Fruit fly (Drosophila melanogaster) whole organism, wandering third instar larva: ENCODE results near the gene CG12589.
A peak's percentile ranks its signal among the peaks of the same experiment; 100 is the strongest.

ENCODE experiments used
- Abd-B ChIP-seq: fragments of >200 bp; optimal IDR thresholded peaks from 2 replicates; lab custom pipeline; 2017; ENCODE audit warnings: missing biosample characterization, missing genetic modification characterization
- CG32264 ChIP-seq: fragments of 200-800 bp; sonication (Bioruptor generic); optimal IDR thresholded peaks from 2 replicates; lab custom pipeline; 2016; ENCODE audit warnings: missing biosample characterization, missing genetic modification characterization
- CG9705 ChIP-seq: fragments of 200-800 bp; sonication (Bioruptor generic); optimal IDR thresholded peaks from 2 replicates; lab custom pipeline; 2018; ENCODE audit warnings: missing biosample characterization, mild to moderate bottlenecking, missing genetic modification characterization
- CrebA ChIP-seq: fragments of 200-800 bp; sonication (Bioruptor generic); optimal IDR thresholded peaks from 2 replicates; lab custom pipeline; 2016; ENCODE audit warnings: missing biosample characterization, mild to moderate bottlenecking, missing genetic modification characterization, borderline replicate concordance
- Dfd ChIP-seq: fragments of >200 bp; optimal IDR thresholded peaks from 2 replicates; lab custom pipeline; 2017; ENCODE audit warnings: missing biosample characterization, missing genetic modification characterization
- Dif ChIP-seq: fragments of 200-275, 200-300 bp; sonication (Bioruptor generic); optimal IDR thresholded peaks from 2 replicates; lab custom pipeline; 2018; ENCODE audit warnings: missing biosample characterization, missing genetic modification characterization; ENCODE audit not compliant: partially characterized antibody
- GATAd ChIP-seq: sonication (Bioruptor generic); optimal IDR thresholded peaks from 2 replicates; lab custom pipeline; 2016; ENCODE audit warnings: missing biosample characterization, missing genetic modification characterization
- HLH106 ChIP-seq: fragments of 200-800 bp; optimal IDR thresholded peaks from 3 replicates; lab custom pipeline; 2019; ENCODE audit warnings: missing biosample characterization, mild to moderate bottlenecking, missing genetic modification characterization, moderate library complexity
- Hnf4 ChIP-seq: fragments of 200-800 bp; sonication (Bioruptor generic); optimal IDR thresholded peaks from 2 replicates; lab custom pipeline; 2016; ENCODE audit warnings: missing biosample characterization, mild to moderate bottlenecking, missing genetic modification characterization
- Hr78 ChIP-seq: fragments of >200 bp; optimal IDR thresholded peaks from 2 replicates; lab custom pipeline; 2017; ENCODE audit warnings: missing biosample characterization, missing genetic modification characterization
- Hr83 ChIP-seq: fragments of 200-300 bp; sonication (Bioruptor generic); optimal IDR thresholded peaks from 2 replicates; lab custom pipeline; 2016; ENCODE audit warnings: missing biosample characterization, mild to moderate bottlenecking, missing genetic modification characterization, moderate library complexity; ENCODE audit not compliant: poor library complexity, severe bottlenecking
- Jra ChIP-seq: sonication (Bioruptor generic); optimal IDR thresholded peaks from 2 replicates; lab custom pipeline; 2016; ENCODE audit warnings: missing biosample characterization, missing genetic modification characterization
- Mio ChIP-seq: sonication (Bioruptor generic); optimal IDR thresholded peaks from 2 replicates; lab custom pipeline; 2016; ENCODE audit warnings: missing biosample characterization, missing genetic modification characterization
- Myc ChIP-seq: fragments of >200 bp; optimal IDR thresholded peaks from 2 replicates; lab custom pipeline; 2017
- OdsH ChIP-seq: fragments of 200-800 bp; sonication (Bioruptor generic); optimal IDR thresholded peaks from 2 replicates; lab custom pipeline; 2016; ENCODE audit warnings: missing biosample characterization, mild to moderate bottlenecking, missing genetic modification characterization
- Rel ChIP-seq, 2 experiments: fragments of 200-800 bp; sonication (Bioruptor generic) in 1 of 2; optimal IDR thresholded peaks; 2 replicates in 1 of 2; 3 replicates in 1 of 2; lab custom pipeline; 2016 to 2019; ENCODE audit warnings: mild to moderate bottlenecking in 2 of 2, missing biosample characterization in 2 of 2, missing genetic modification characterization in 2 of 2, moderate library complexity in 1 of 2
- Sp1 ChIP-seq: fragments of 200-800 bp; sonication (Bioruptor generic); optimal IDR thresholded peaks from 3 replicates; lab custom pipeline; 2019; ENCODE audit warnings: missing biosample characterization, mild to moderate bottlenecking, missing genetic modification characterization, moderate library complexity
- Vsx2 ChIP-seq: fragments of 200-300, 225-300 bp; sonication (Bioruptor generic); optimal IDR thresholded peaks from 2 replicates; lab custom pipeline; 2018; ENCODE audit warnings: missing biosample characterization, missing genetic modification characterization; ENCODE audit not compliant: partially characterized antibody
- br ChIP-seq: fragments of 200-800 bp; sonication (Bioruptor generic); optimal IDR thresholded peaks from 2 replicates; lab custom pipeline; 2016; ENCODE audit warnings: missing biosample characterization, missing genetic modification characterization
- brk ChIP-seq: fragments of 200-800 bp; sonication (Bioruptor generic); optimal IDR thresholded peaks from 2 replicates; lab custom pipeline; 2016; ENCODE audit warnings: missing biosample characterization, mild to moderate bottlenecking, missing genetic modification characterization
- dl ChIP-seq, 2 experiments: fragments of 175-275, 200-275 bp in 1 of 2; fragments of 200-275 bp in 1 of 2; sonication (Bioruptor generic); optimal IDR thresholded peaks; lab custom pipeline; 2018; ENCODE audit warnings: mild to moderate bottlenecking in 2 of 2, missing biosample characterization in 2 of 2, missing genetic modification characterization in 2 of 2, moderate library complexity in 2 of 2; ENCODE audit not compliant: partially characterized antibody in 2 of 2, insufficient read depth in 1 of 2
- dmrt93B ChIP-seq: fragments of 200-800 bp; sonication (Bioruptor generic); optimal IDR thresholded peaks from 2 replicates; lab custom pipeline; 2018; ENCODE audit warnings: missing biosample characterization, mild to moderate bottlenecking, missing genetic modification characterization
- ey ChIP-seq: fragments of 200-800 bp; sonication (Bioruptor generic); optimal IDR thresholded peaks from 2 replicates; lab custom pipeline; 2016; ENCODE audit warnings: missing biosample characterization, missing genetic modification characterization
- foxo ChIP-seq, 2 experiments: fragments of 200-800 bp; sonication (Bioruptor generic); optimal IDR thresholded peaks; 2 replicates in 1 of 2; 3 replicates in 1 of 2; lab custom pipeline; 2016 to 2017; ENCODE audit warnings: missing biosample characterization in 2 of 2, missing genetic modification characterization in 2 of 2
- fru ChIP-seq: fragments of 200-800 bp; sonication (Bioruptor generic); optimal IDR thresholded peaks from 3 replicates; lab custom pipeline; 2016; ENCODE audit warnings: missing biosample characterization, mild to moderate bottlenecking, missing genetic modification characterization
- h ChIP-seq: fragments of 200-800 bp; sonication (Bioruptor generic); optimal IDR thresholded peaks from 3 replicates; lab custom pipeline; 2016; ENCODE audit warnings: missing biosample characterization, mild to moderate bottlenecking, missing genetic modification characterization
- jim ChIP-seq: fragments of 175-275, 200-325 bp; sonication (Bioruptor generic); optimal IDR thresholded peaks from 2 replicates; lab custom pipeline; 2016; ENCODE audit warnings: missing biosample characterization, mild to moderate bottlenecking, missing genetic modification characterization
- lola ChIP-seq: fragments of >200 bp; optimal IDR thresholded peaks from 2 replicates; lab custom pipeline; 2017; ENCODE audit warnings: missing biosample characterization, missing genetic modification characterization
- pan ChIP-seq: fragments of >200 bp; optimal IDR thresholded peaks from 2 replicates; lab custom pipeline; 2017
- psq ChIP-seq: fragments of 200-800 bp; sonication (Bioruptor generic); optimal IDR thresholded peaks from 3 replicates; lab custom pipeline; 2017; ENCODE audit warnings: missing biosample characterization, mild to moderate bottlenecking, missing genetic modification characterization, moderate library complexity
- rgr ChIP-seq: fragments of 200-800 bp; sonication (Bioruptor generic); optimal IDR thresholded peaks from 3 replicates; lab custom pipeline; 2016; ENCODE audit warnings: missing biosample characterization, mild to moderate bottlenecking, missing genetic modification characterization
- sage ChIP-seq: fragments of 200-800 bp; sonication (Bioruptor generic); optimal IDR thresholded peaks from 2 replicates; lab custom pipeline; 2016; ENCODE audit warnings: missing biosample characterization, mild to moderate bottlenecking, missing genetic modification characterization
- sv ChIP-seq: fragments of 200-800 bp; sonication (Bioruptor generic); optimal IDR thresholded peaks from 3 replicates; lab custom pipeline; 2016; ENCODE audit warnings: missing biosample characterization, missing genetic modification characterization
- tai ChIP-seq: sonication (Bioruptor generic); optimal IDR thresholded peaks from 2 replicates; lab custom pipeline; 2016; ENCODE audit warnings: missing biosample characterization, missing genetic modification characterization
- usp ChIP-seq: fragments of >200 bp; optimal IDR thresholded peaks from 2 replicates; lab custom pipeline; 2017; ENCODE audit warnings: missing biosample characterization, missing genetic modification characterization
- woc ChIP-seq: sonication (Bioruptor generic); optimal IDR thresholded peaks from 2 replicates; lab custom pipeline; 2016; ENCODE audit warnings: missing biosample characterization, mild to moderate bottlenecking, missing genetic modification characterization

The CG12589 gene

dm6 chr3R:5125832-5126231, 13.0 kb downstream of the CG12589 start:
- no peak for TF ChIP-seq dmrt93B
- TF ChIP-seq foxo (GFP tag; optimal IDR thresholded peaks at IDR 0.05; lab: Kevin White, UChicago): no peak
- TF ChIP-seq HLH106 (tag; lab: Kevin White, UChicago): no peak
- no peak for TF ChIP-seq Dfd (GFP tag; lab: Kevin White, UChicago)
- TF ChIP-seq usp (GFP tag; lab: Kevin White, UChicago): no peak
- TF ChIP-seq Jra (GFP tag; lab: Kevin White, UChicago): no peak
- TF ChIP-seq br (GFP tag; lab: Kevin White, UChicago): no peak
- no peak for TF ChIP-seq Mio
- TF ChIP-seq Vsx2 (GFP tag; lab: Kevin White, UChicago): no peak
- no peak for TF ChIP-seq Rel (GFP tag; optimal IDR thresholded peaks at IDR 0.05; lab: Kevin White, UChicago)
- TF ChIP-seq Rel (tag; optimal IDR thresholded peaks at IDR 0.05; lab: Kevin White, UChicago): no peak
- no peak for TF ChIP-seq GATAd
- no peak for TF ChIP-seq CG32264
- no peak for TF ChIP-seq Dif
- no peak for TF ChIP-seq sage (GFP tag; lab: Kevin White, UChicago)
- no peak for TF ChIP-seq tai
- no peak for TF ChIP-seq Hr78
- TF ChIP-seq Myc (lab: Kevin White, UChicago): no peak
- TF ChIP-seq CG9705 (GFP tag; lab: Kevin White, UChicago): no peak
- TF ChIP-seq ey (GFP tag; lab: Kevin White, UChicago): no peak
- TF ChIP-seq Abd-B (GFP tag; lab: Kevin White, UChicago): no peak

dm6 chr3R:5124928-5125327, 13.9 kb downstream of the CG12589 start:
- no peak for TF ChIP-seq CG32264
- TF ChIP-seq Dif: no peak
- TF ChIP-seq brk: no peak
- TF ChIP-seq tai: no peak
- no peak for TF ChIP-seq HLH106 (tag; lab: Kevin White, UChicago)
- TF ChIP-seq Sp1 (GFP tag; lab: Kevin White, UChicago): no peak
- no peak for TF ChIP-seq ey (GFP tag; lab: Kevin White, UChicago)
- TF ChIP-seq Mio: no peak
- no peak for TF ChIP-seq fru (GFP tag; lab: Kevin White, UChicago)
- no peak for TF ChIP-seq Hr83
- TF ChIP-seq Jra (GFP tag; lab: Kevin White, UChicago): no peak
- no peak for TF ChIP-seq foxo (GFP tag; optimal IDR thresholded peaks at IDR 0.05; lab: Kevin White, UChicago)
- no peak for TF ChIP-seq Hr78
- TF ChIP-seq sv (GFP tag; lab: Kevin White, UChicago): no peak
- TF ChIP-seq Myc (lab: Kevin White, UChicago): no peak
- TF ChIP-seq woc (GFP tag; lab: Kevin White, UChicago): no peak

- TF ChIP-seq Abd-B (GFP tag; lab: Kevin White, UChicago) (no peak), Vsx2 (GFP tag; lab: Kevin White, UChicago) (peak; percentile 74)
These were observed 16.3 kb downstream of the CG12589 start for dm6 chr3R:5122266-5123096.

dm6 chr3R:5120461-5121214, 18.2 kb downstream of the CG12589 start:
- peak; percentile 4 for TF ChIP-seq rgr (GFP tag; lab: Kevin White, UChicago)
- TF ChIP-seq pan (lab: Kevin White, UChicago): no peak
- TF ChIP-seq CrebA (GFP tag; lab: Kevin White, UChicago): no peak
- TF ChIP-seq Hnf4 (GFP tag; lab: Kevin White, UChicago): peak; percentile 5
- no peak for TF ChIP-seq woc (GFP tag; lab: Kevin White, UChicago)
- no peak for TF ChIP-seq jim (GFP tag; lab: Kevin White, UChicago)
- no peak for TF ChIP-seq CG9705 (GFP tag; lab: Kevin White, UChicago)
- no peak for TF ChIP-seq OdsH
- no peak for TF ChIP-seq usp (GFP tag; lab: Kevin White, UChicago)
- no peak for TF ChIP-seq brk
- TF ChIP-seq GATAd: no peak
- peak; percentile 36 for TF ChIP-seq ey (GFP tag; lab: Kevin White, UChicago)
- no peak for TF ChIP-seq dmrt93B
- TF ChIP-seq Dif: no peak
- no peak for TF ChIP-seq Rel (GFP tag; optimal IDR thresholded peaks at IDR 0.05; lab: Kevin White, UChicago)
- TF ChIP-seq Rel (tag; optimal IDR thresholded peaks at IDR 0.05; lab: Kevin White, UChicago): no peak
- TF ChIP-seq tai: no peak
- no peak for TF ChIP-seq CG32264
- no peak for TF ChIP-seq Hr78
- TF ChIP-seq Sp1 (GFP tag; lab: Kevin White, UChicago): no peak
- no peak for TF ChIP-seq Mio
- TF ChIP-seq Vsx2 (GFP tag; lab: Kevin White, UChicago): no peak
- no peak for TF ChIP-seq Hr83
- no peak for TF ChIP-seq psq (GFP tag; lab: Kevin White, UChicago)
- peak; percentile 16 for TF ChIP-seq br (GFP tag; lab: Kevin White, UChicago)
- no peak for TF ChIP-seq sv (GFP tag; lab: Kevin White, UChicago)
- TF ChIP-seq dl (GFP tag; optimal IDR thresholded peaks at IDR 0.05; lab: Kevin White, UChicago; ENCODE audit: insufficient read depth in 1 of 2, partially characterized antibody in 2 of 2): no peak
- no peak for TF ChIP-seq fru (GFP tag; lab: Kevin White, UChicago)
- TF ChIP-seq lola (GFP tag; lab: Kevin White, UChicago): no peak
- TF ChIP-seq foxo (GFP tag; optimal IDR thresholded peaks at IDR 0.05; lab: Kevin White, UChicago): peak in 1 of 2 experiments; percentile 15
- no peak for TF ChIP-seq Abd-B (GFP tag; lab: Kevin White, UChicago)
- peak; percentile 49 for TF ChIP-seq h
- no peak for TF ChIP-seq Jra (GFP tag; lab: Kevin White, UChicago)
